Worm (Caenorhabditis elegans): ENCODE results near the gene pdf-1.

pdf-1 gene

DNA sequence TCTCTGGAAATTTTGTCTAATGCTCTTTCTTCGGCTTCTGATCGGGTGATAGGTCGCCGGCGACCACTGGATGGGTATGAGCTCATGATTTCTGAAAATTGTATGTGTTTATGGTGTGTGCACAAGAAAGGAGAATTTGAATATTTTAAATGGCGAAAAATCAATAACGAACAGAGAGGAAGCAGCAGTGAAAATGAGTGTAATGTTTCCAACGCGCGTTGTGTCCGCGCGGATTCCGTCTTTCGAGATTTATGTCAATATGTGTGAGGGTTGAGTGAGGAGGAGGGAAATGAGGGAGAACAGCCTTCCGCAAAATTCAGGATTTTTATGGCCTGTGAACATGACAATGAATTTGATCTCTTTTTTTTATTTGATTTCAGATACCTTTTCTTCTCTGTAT, 16.4 kb upstream of the pdf-1 start, which contains the start of gene flap-1:
flap-1 (minus strand) TSS at position 101 of the 400 bp plus-strand sequence.
- TF ChIP-seq gei-17 (GFP tag; optimal IDR thresholded peaks at IDR 0.05) (no peak), F22D6.2 (tag; optimal IDR thresholded peaks at IDR 0.05) (no peak), rpc-1 (optimal IDR thresholded peaks at IDR 0.05) (no peak), rpc-1 (tag; optimal IDR thresholded peaks at IDR 0.05) (no peak), nhr-27 (tag; optimal IDR thresholded peaks at IDR 0.05) (no peak), ztf-26 (tag; optimal IDR thresholded peaks at IDR 0.05) (no peak), madf-8 (GFP tag; conservative IDR thresholded peaks at IDR 0.05) (no peak), unc-130 (GFP tag; optimal IDR thresholded peaks at IDR 0.05) (no peak), Y67H2A.10 (GFP tag; conservative IDR thresholded peaks at IDR 0.05) (no peak)

ce11 chrIII:6914840-6915239, 2.6 kb upstream of the pdf-1 start:
- no peak for TF ChIP-seq hlh-26 (GFP tag; conservative IDR thresholded peaks at IDR 0.05)
- TF ChIP-seq madf-3 (GFP tag; IDR thresholded peaks at IDR 0.05), result no peak
- TF ChIP-seq ceh-40 (GFP tag; IDR thresholded peaks at IDR 0.05), result no peak
- TF ChIP-seq dpff-1 (tag; optimal IDR thresholded peaks at IDR 0.05), result no peak
- no peak for TF ChIP-seq Y53G8AR.9 (GFP tag; conservative IDR thresholded peaks at IDR 0.05)
- TF ChIP-seq dpl-1 (GFP tag; optimal IDR thresholded peaks at IDR 0.05), result no peak
- no peak for TF ChIP-seq aptf-3 (GFP tag; IDR thresholded peaks at IDR 0.05)
- TF ChIP-seq mel-28 (tag; optimal IDR thresholded peaks at IDR 0.05; ENCODE audit: borderline replicate concordance), result no peak
- TF ChIP-seq ztf-28 (GFP tag; IDR thresholded peaks at IDR 0.05), result no peak
- TF ChIP-seq Y53F4B.3 (GFP tag; IDR thresholded peaks at IDR 0.05), result no peak
- TF ChIP-seq somi-1 (GFP tag; optimal IDR thresholded peaks at IDR 0.05), result no peak
- no peak for TF ChIP-seq gei-17 (GFP tag; optimal IDR thresholded peaks at IDR 0.05)
- TF ChIP-seq lag-1 (GFP tag; IDR thresholded peaks at IDR 0.05), result no peak
- no peak for TF ChIP-seq ztf-6 (GFP tag; IDR thresholded peaks at IDR 0.05)
- no peak for TF ChIP-seq sptf-2 (GFP tag; optimal IDR thresholded peaks at IDR 0.05)
- no peak for TF ChIP-seq ekl-4 (GFP tag; IDR thresholded peaks at IDR 0.05)
- no peak for TF ChIP-seq ceh-100 (GFP tag; IDR thresholded peaks at IDR 0.05)
- TF ChIP-seq nfya-1 (tag; optimal IDR thresholded peaks at IDR 0.05; ENCODE audit: borderline replicate concordance, insufficient read depth), result no peak

DNA sequence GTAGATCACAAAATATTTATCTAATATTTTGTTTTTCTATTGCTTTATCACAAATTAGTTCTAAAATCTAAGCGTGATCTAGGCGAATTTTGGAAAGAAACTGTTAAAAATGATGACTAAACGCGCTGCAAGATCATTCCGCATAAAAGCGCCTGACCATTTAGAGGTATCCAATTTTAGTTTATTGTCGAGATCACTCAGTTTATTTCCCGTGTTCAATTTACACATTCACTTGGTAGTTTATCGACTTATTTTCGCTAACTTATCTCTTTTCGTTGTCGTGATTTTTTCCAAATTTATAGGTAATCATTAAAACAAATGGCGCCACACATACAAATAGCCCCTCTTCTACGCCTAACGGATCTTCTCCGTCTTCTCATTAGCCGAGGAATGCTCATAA, 5.9 kb downstream of the pdf-1 start, which contains the start of gene T07E3.2:
T07E3.2 (plus strand) TSS at position 301 of the 400 bp plus-strand sequence.
- TF ChIP-seq somi-1 (GFP tag; optimal IDR thresholded peaks at IDR 0.05), result no peak
- no peak for TF ChIP-seq pbrm-1 (GFP tag; IDR thresholded peaks at IDR 0.05)
- TF ChIP-seq athp-1 (tag; optimal IDR thresholded peaks at IDR 0.05), result no peak
- TF ChIP-seq sptf-2 (GFP tag; optimal IDR thresholded peaks at IDR 0.05), result no peak
- no peak for TF ChIP-seq Y79H2A.3 (GFP tag; conservative IDR thresholded peaks at IDR 0.05)
- TF ChIP-seq madf-6 (GFP tag; IDR thresholded peaks at IDR 0.05), result no peak
- no peak for TF ChIP-seq Y53G8AR.9 (GFP tag; conservative IDR thresholded peaks at IDR 0.05)

ce11 chrIII:6904468-6904867, 7.8 kb downstream of the pdf-1 start:
- TF ChIP-seq ccch-3 (GFP tag; optimal IDR thresholded peaks at IDR 0.05) (no peak), T07F8.4 (tag; optimal IDR thresholded peaks at IDR 0.05) (no peak), ceh-91 (GFP tag; IDR thresholded peaks at IDR 0.05) (no peak), bed-1 (GFP tag; IDR thresholded peaks at IDR 0.05) (no peak), Y67H2A.10 (GFP tag; conservative IDR thresholded peaks at IDR 0.05) (no peak), F57A8.1 (GFP tag; optimal IDR thresholded peaks at IDR 0.05) (no peak), lin-54 (GFP tag; optimal IDR thresholded peaks at IDR 0.05) (no peak), ztf-18 (tag; optimal IDR thresholded peaks at IDR 0.05) (no peak), F52B5.7 (tag; optimal IDR thresholded peaks at IDR 0.05) (no peak)

All from whole organism, young adult.